Fruit fly (Drosophila melanogaster) whole organism, embryonic: Measurements from ENCODE around the gene Mct1.

Experiments
- ATbp ChIP-seq: fragments of 200-800 bp; sonication (Bioruptor generic); optimal IDR thresholded peaks from 2 replicates; lab custom pipeline; 2017; ENCODE audit warnings: missing biosample characterization, mild to moderate bottlenecking, missing genetic modification characterization, missing genetic modification reagents
- CG1024 ChIP-seq: fragments of 200-800 bp; sonication (Bioruptor generic); IDR thresholded peaks from 2 replicates; pipeline ENCODE4 v1.3.6; 2022; ENCODE audit warnings: missing biosample characterization, missing genetic modification characterization
- CG10543 ChIP-seq: fragments of 200-800 bp; sonication (Bioruptor generic); optimal IDR thresholded peaks from 3 replicates; lab custom pipeline; 2017; ENCODE audit warnings: missing biosample characterization, mild to moderate bottlenecking, missing genetic modification characterization, moderate library complexity
- CG11456 ChIP-seq: fragments of 200-800 bp; sonication (Bioruptor generic); IDR thresholded peaks from 3 replicates; pipeline ENCODE4 v1.3.6; 2022; ENCODE audit warnings: missing biosample characterization, missing genetic modification characterization
- CG12155 ChIP-seq: fragments of 200-800 bp; sonication (Bioruptor generic); optimal IDR thresholded peaks from 3 replicates; lab custom pipeline; 2016; ENCODE audit warnings: missing biosample characterization, missing genetic modification characterization
- CG12299 ChIP-seq: fragments of 200-800 bp; sonication (Bioruptor generic); optimal IDR thresholded peaks from 2 replicates; lab custom pipeline; 2018; ENCODE audit warnings: missing biosample characterization, mild to moderate bottlenecking, missing genetic modification characterization
- CG14667 ChIP-seq: fragments of 200-800 bp; sonication (Bioruptor generic); IDR thresholded peaks from 2 replicates; pipeline ENCODE4 v1.3.6; 2022; ENCODE audit warnings: missing biosample characterization, missing genetic modification characterization
- CG1529 ChIP-seq: fragments of 200-800 bp; sonication (Bioruptor generic); optimal IDR thresholded peaks from 3 replicates; lab custom pipeline; 2018; ENCODE audit warnings: missing biosample characterization, missing genetic modification characterization
- CG1603 ChIP-seq: fragments of 200-800 bp; sonication (Bioruptor generic); optimal IDR thresholded peaks from 2 replicates; lab custom pipeline; 2019; ENCODE audit warnings: missing biosample characterization, mild to moderate bottlenecking, missing genetic modification characterization, moderate library complexity
- CG16813 ChIP-seq: fragments of 200-800 bp; sonication (Bioruptor generic); IDR thresholded peaks from 3 replicates; pipeline ENCODE4 v1.3.6; 2022; ENCODE audit warnings: missing biosample characterization, missing genetic modification characterization; ENCODE audit not compliant: partially characterized antibody
- CG17328 ChIP-seq: fragments of 200-800 bp; sonication (Bioruptor generic); IDR thresholded peaks from 2 replicates; pipeline ENCODE4 v1.3.6; 2022; ENCODE audit warnings: missing biosample characterization, missing genetic modification characterization
- CG17361 ChIP-seq: fragments of 200-800 bp; sonication (Bioruptor generic); IDR thresholded peaks from 3 replicates; pipeline ENCODE4 v1.3.6; 2022; ENCODE audit warnings: missing biosample characterization, missing genetic modification characterization
- CG2120 ChIP-seq: fragments of 200-800 bp; sonication (Bioruptor generic); optimal IDR thresholded peaks from 3 replicates; lab custom pipeline; 2016; ENCODE audit warnings: missing biosample characterization, missing genetic modification characterization
- CG2202 ChIP-seq: fragments of 200-800 bp; sonication (Bioruptor generic); optimal IDR thresholded peaks from 2 replicates; lab custom pipeline; 2018; ENCODE audit warnings: missing biosample characterization, mild to moderate bottlenecking, missing genetic modification characterization
- CG2712 ChIP-seq: fragments of 200-800 bp; optimal IDR thresholded peaks from 3 replicates; lab custom pipeline; 2019; ENCODE audit warnings: missing biosample characterization, mild to moderate bottlenecking, missing genetic modification characterization, moderate library complexity
- CG42726 ChIP-seq: fragments of 200-800 bp; sonication (Bioruptor generic); IDR thresholded peaks from 2 replicates; pipeline ENCODE4 v1.3.6; 2022; ENCODE audit warnings: missing biosample characterization, missing genetic modification characterization; ENCODE audit not compliant: partially characterized antibody
- CG4282 ChIP-seq: fragments of 200-800 bp; sonication (Bioruptor generic); optimal IDR thresholded peaks from 2 replicates; lab custom pipeline; 2016; ENCODE audit warnings: missing biosample characterization, missing genetic modification characterization
- CG5180 ChIP-seq: fragments of 200-800 bp; sonication (Bioruptor generic); optimal IDR thresholded peaks from 3 replicates; lab custom pipeline; 2017; ENCODE audit warnings: missing biosample characterization, missing genetic modification characterization, mild to moderate bottlenecking, moderate library complexity, missing genetic modification reagents
- CG6654 ChIP-seq: fragments of 200-800 bp; sonication (Bioruptor generic); optimal IDR thresholded peaks from 2 replicates; lab custom pipeline; 2017; ENCODE audit warnings: missing biosample characterization, mild to moderate bottlenecking, missing genetic modification characterization
- CHES-1-like ChIP-seq: fragments of 200-800 bp; sonication (Bioruptor generic); optimal IDR thresholded peaks from 2 replicates; lab custom pipeline; 2016; ENCODE audit warnings: missing biosample characterization, missing genetic modification characterization
- Drgx ChIP-seq: fragments of 200-800 bp; sonication (Bioruptor generic); IDR thresholded peaks from 2 replicates; pipeline ENCODE4 v1.3.6; 2022; ENCODE audit warnings: missing biosample characterization, missing genetic modification characterization
- Gsc ChIP-seq: fragments of 200-800 bp; sonication (Bioruptor generic); IDR thresholded peaks from 2 replicates; pipeline ENCODE4 v1.3.6; 2022; ENCODE audit warnings: missing biosample characterization, missing genetic modification characterization
- HLH54F ChIP-seq: fragments of 200-800 bp; sonication (Bioruptor generic); optimal IDR thresholded peaks from 3 replicates; lab custom pipeline; 2016; ENCODE audit warnings: missing biosample characterization, missing genetic modification characterization
- Hey ChIP-seq: fragments of 200-800 bp; sonication (Bioruptor generic); optimal IDR thresholded peaks from 3 replicates; lab custom pipeline; 2018; ENCODE audit warnings: missing biosample characterization, mild to moderate bottlenecking, missing genetic modification characterization
- Med ChIP-seq: fragments of 200-800 bp; sonication (Bioruptor generic); peaks from one replicate; lab custom pipeline; 2016; ENCODE audit warnings: missing biosample characterization, missing genetic modification characterization, mild to moderate bottlenecking, inconsistent platforms, moderate library complexity
- NC2β ChIP-seq: fragments of 200-800 bp; sonication (Bioruptor generic); optimal IDR thresholded peaks from 2 replicates; lab custom pipeline; 2016; ENCODE audit warnings: missing biosample characterization, missing genetic modification characterization
- Nf-YA ChIP-seq: fragments of 200-800 bp; sonication (Bioruptor generic); IDR thresholded peaks from 2 replicates; pipeline ENCODE4 v1.3.6; 2022; ENCODE audit warnings: missing biosample characterization, missing genetic modification characterization
- Oaz ChIP-seq: fragments of 200-800 bp; sonication (Bioruptor generic); IDR thresholded peaks from 2 replicates; pipeline ENCODE4 v1.3.6; 2022; ENCODE audit warnings: missing biosample characterization, missing genetic modification characterization
- Rfx ChIP-seq: fragments of 200-800 bp; sonication (Bioruptor generic); IDR thresholded peaks from 2 replicates; pipeline ENCODE4 v1.3.6; 2022; ENCODE audit warnings: missing biosample characterization, missing genetic modification characterization
- Side ChIP-seq: fragments of 200-800 bp; sonication (Bioruptor generic); optimal IDR thresholded peaks from 2 replicates; lab custom pipeline; 2016; ENCODE audit warnings: missing biosample characterization, missing genetic modification characterization
- Spps ChIP-seq: fragments of 200-800 bp; sonication (Bioruptor generic); optimal IDR thresholded peaks from 2 replicates; lab custom pipeline; 2018; ENCODE audit warnings: missing biosample characterization, mild to moderate bottlenecking, missing genetic modification characterization
- ac ChIP-seq: fragments of 200-800 bp; sonication (Bioruptor generic); optimal IDR thresholded peaks from 3 replicates; lab custom pipeline; 2017; ENCODE audit warnings: missing biosample characterization, mild to moderate bottlenecking, missing genetic modification characterization
- croc ChIP-seq: fragments of 200-800 bp; sonication (Bioruptor generic); conservative IDR thresholded peaks from 3 replicates; pipeline ENCODE4 v1.3.6; 2022; ENCODE audit warnings: missing biosample characterization, missing genetic modification characterization
- danr ChIP-seq: fragments of 200-800 bp; sonication (Bioruptor generic); IDR thresholded peaks from 2 replicates; pipeline ENCODE4 v1.3.6; 2022; ENCODE audit warnings: missing biosample characterization, missing genetic modification characterization
- ems ChIP-seq: fragments of 200-800 bp; sonication (Bioruptor generic); optimal IDR thresholded peaks from 3 replicates; lab custom pipeline; 2016; ENCODE audit warnings: missing biosample characterization, missing genetic modification characterization
- fd64A ChIP-seq: fragments of 200-800 bp; sonication (Bioruptor generic); optimal IDR thresholded peaks from 3 replicates; lab custom pipeline; 2018; ENCODE audit warnings: missing biosample characterization, mild to moderate bottlenecking, missing genetic modification characterization
- fd96Cb ChIP-seq: fragments of 200-800 bp; sonication (Bioruptor generic); optimal IDR thresholded peaks from 2 replicates; lab custom pipeline; 2018; ENCODE audit warnings: missing biosample characterization, mild to moderate bottlenecking, missing genetic modification characterization, moderate library complexity
- fu2 ChIP-seq: fragments of 200-800 bp; sonication (Bioruptor generic); optimal IDR thresholded peaks from 2 replicates; lab custom pipeline; 2016; ENCODE audit warnings: missing biosample characterization, missing genetic modification characterization
- inv ChIP-seq: fragments of 200-800 bp; sonication (Bioruptor generic); IDR thresholded peaks from 2 replicates; pipeline ENCODE4 v1.3.6; 2022; ENCODE audit warnings: missing biosample characterization, missing genetic modification characterization; ENCODE audit not compliant: partially characterized antibody
- jigr1 ChIP-seq: fragments of 200-800 bp; sonication (Bioruptor generic); IDR thresholded peaks from 3 replicates; pipeline ENCODE4 v1.3.6; 2022; ENCODE audit warnings: missing biosample characterization, missing genetic modification characterization
- ken ChIP-seq: fragments of 200-800 bp; sonication (Bioruptor generic); IDR thresholded peaks from 3 replicates; pipeline ENCODE4 v1.3.6; 2022; ENCODE audit warnings: missing biosample characterization, missing genetic modification characterization
- lab ChIP-seq: fragments of 200-800 bp; sonication (Bioruptor generic); optimal IDR thresholded peaks from 3 replicates; lab custom pipeline; 2017; ENCODE audit warnings: missing biosample characterization, missing genetic modification characterization, mild to moderate bottlenecking, moderate library complexity, missing genetic modification reagents
- lbe ChIP-seq: fragments of 200-800 bp; sonication (Bioruptor generic); optimal IDR thresholded peaks from 2 replicates; lab custom pipeline; 2016; ENCODE audit warnings: missing biosample characterization, mild to moderate bottlenecking, missing genetic modification characterization
- luna ChIP-seq: fragments of 200-800 bp; sonication (Bioruptor generic); optimal IDR thresholded peaks from 2 replicates; lab custom pipeline; 2016; ENCODE audit warnings: missing biosample characterization, missing genetic modification characterization
- mld ChIP-seq: fragments of 200-800 bp; sonication (Bioruptor generic); IDR thresholded peaks from 3 replicates; pipeline ENCODE4 v1.3.6; 2022; ENCODE audit warnings: missing biosample characterization, missing genetic modification characterization; ENCODE audit not compliant: partially characterized antibody
- pho ChIP-seq: fragments of 200-800 bp; sonication (Bioruptor generic); optimal IDR thresholded peaks from 2 replicates; lab custom pipeline; 2016; ENCODE audit warnings: missing biosample characterization, missing genetic modification characterization
- row ChIP-seq: fragments of 200-800 bp; sonication (Bioruptor generic); IDR thresholded peaks from 3 replicates; pipeline ENCODE4 v1.3.6; 2022; ENCODE audit warnings: missing biosample characterization, missing genetic modification characterization
- sisA ChIP-seq: fragments of 200-800 bp; sonication (Bioruptor generic); IDR thresholded peaks from 2 replicates; pipeline ENCODE4 v1.3.6; 2022; ENCODE audit warnings: missing biosample characterization, missing genetic modification characterization
- slp2 ChIP-seq: fragments of 200-800 bp; sonication (Bioruptor generic); optimal IDR thresholded peaks from 2 replicates; lab custom pipeline; 2016; ENCODE audit warnings: missing biosample characterization, missing genetic modification characterization
- tio ChIP-seq: fragments of 200-800 bp; sonication (Bioruptor generic); optimal IDR thresholded peaks from 2 replicates; lab custom pipeline; 2017; ENCODE audit warnings: missing biosample characterization, missing genetic modification characterization, inconsistent platforms
- tx ChIP-seq: fragments of 200-800 bp; sonication (Bioruptor generic); optimal IDR thresholded peaks from 2 replicates; lab custom pipeline; 2016; ENCODE audit warnings: missing biosample characterization, missing genetic modification characterization
- unpg ChIP-seq: fragments of 200-800 bp; sonication (Bioruptor generic); optimal IDR thresholded peaks from 3 replicates; lab custom pipeline; 2018; ENCODE audit warnings: missing biosample characterization, mild to moderate bottlenecking, missing genetic modification characterization, moderate library complexity

Mct1 gene

DNA sequence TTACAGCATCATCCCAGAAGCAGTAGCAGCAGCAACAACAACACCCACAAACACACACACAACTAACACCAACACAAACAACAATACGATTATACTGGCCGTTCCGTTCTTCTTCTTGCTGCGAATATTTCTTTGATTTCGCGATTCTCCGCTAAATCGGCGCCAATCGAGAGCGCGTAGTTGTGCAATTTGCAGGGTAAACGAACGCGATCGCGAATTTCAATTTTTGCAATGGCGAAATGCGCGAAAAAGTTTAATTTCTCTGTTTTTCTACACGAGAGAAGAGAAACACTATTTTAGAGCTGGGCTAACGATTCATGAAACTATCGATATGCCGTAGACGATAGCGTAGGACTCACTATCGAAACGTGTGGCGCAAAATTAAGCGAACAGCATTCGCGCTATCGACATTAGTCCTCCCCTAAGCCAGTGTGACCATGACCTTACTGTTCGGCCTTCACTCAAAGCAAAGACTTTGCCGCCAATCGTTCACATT is 30.3 kb upstream of the Mct1 start, which contains the start of gene wapl (continued):
- TF ChIP-seq croc (GFP tag; lab: Robert Waterston, UW) (no peak), ac (GFP tag; lab: Kevin White, UChicago) (no peak), Hey (no peak), CG6654 (GFP tag; lab: Kevin White, UChicago) (no peak), tio (GFP tag; lab: Kevin White, UChicago) (no peak), CG10543 (GFP tag; lab: Kevin White, UChicago) (no peak), NC2β (peak; percentile 33), fd96Cb (tag; lab: Kevin White, UChicago) (no peak), Rfx (GFP tag; lab: Robert Waterston, UW) (peak; percentile 71), tx (GFP tag; lab: Kevin White, UChicago) (no peak), pho (GFP tag; lab: Kevin White, UChicago) (no peak), jigr1 (GFP tag; lab: Robert Waterston, UW) (no peak), CG5180 (GFP tag; lab: Kevin White, UChicago) (no peak), CG1024 (GFP tag; lab: Robert Waterston, UW) (no peak), lbe (GFP tag; lab: Kevin White, UChicago) (no peak), CG4282 (no peak), Drgx (GFP tag; lab: Robert Waterston, UW) (no peak), Side (GFP tag; lab: Kevin White, UChicago) (no peak), CG2712 (tag; lab: Kevin White, UChicago) (peak; percentile 54), CG12299 (tag; lab: Kevin White, UChicago) (no peak), fd64A (no peak), CG14667 (no peak), row (peak; percentile 59), ken (GFP tag; lab: Robert Waterston, UW) (no peak), CHES-1-like (peak; percentile 37), CG17361 (GFP tag; lab: Robert Waterston, UW) (no peak), HLH54F (peak; percentile 47), Med (peak; percentile 92), unpg (GFP tag; lab: Kevin White, UChicago) (peak; percentile 3), danr (no peak), CG17328 (GFP tag; lab: Robert Waterston, UW) (no peak), sisA (GFP tag; lab: Robert Waterston, UW) (0 out of 2 replicates have a peak, but pooled peaks have one; percentile 8), CG12155 (peak; percentile 12), fu2 (peak; percentile 26), lab (peak; percentile 19), CG11456 (no peak), slp2 (no peak), inv (peak; percentile 91), CG1529 (GFP tag; lab: Kevin White, UChicago) (no peak), CG16813 (peak; percentile 93), Nf-YA (GFP tag; lab: Robert Waterston, UW) (no peak), CG2120 (GFP tag; lab: Kevin White, UChicago) (peak; percentile 58), luna (GFP tag; lab: Kevin White, UChicago) (no peak), CG1603 (tag; lab: Kevin White, UChicago) (peak; percentile 85), ATbp (GFP tag; lab: Kevin White, UChicago) (no peak), Gsc (GFP tag; lab: Robert Waterston, UW) (no peak), mld (GFP tag; lab: Robert Waterston, UW) (peak; percentile 87), CG2202 (tag; lab: Kevin White, UChicago) (peak; percentile 5), CG42726 (peak; percentile 94), Spps (tag; lab: Kevin White, UChicago) (no peak), ems (GFP tag; lab: Kevin White, UChicago) (peak; percentile 9), Oaz (GFP tag; lab: Robert Waterston, UW) (no peak)
